Worm (Caenorhabditis elegans): ENCODE data around the gene insc-1.

Gene insc-1

DNA sequence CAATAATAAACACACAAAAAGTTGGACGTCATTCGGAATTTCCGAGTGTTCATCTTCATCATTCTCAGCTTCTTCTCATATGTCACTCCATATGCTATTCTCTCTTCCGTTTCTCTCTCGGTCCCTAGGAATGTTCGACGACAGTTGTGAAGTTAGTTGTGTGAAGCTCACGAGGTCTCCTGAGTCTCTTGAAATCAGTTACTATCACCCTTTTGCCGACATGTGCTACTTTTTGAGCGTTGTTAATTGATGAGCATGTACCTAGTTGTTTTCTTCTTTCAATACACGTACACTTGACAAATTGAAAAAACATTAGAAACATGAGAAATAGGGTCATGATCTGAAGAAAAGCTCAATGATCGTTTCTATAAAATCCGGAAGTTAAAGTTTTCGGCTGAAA, 35.4 kb upstream of the insc-1 start:
- TF ChIP-seq nhr-11 (tag; optimal IDR thresholded peaks at IDR 0.05) = peak; percentile 67
- peak; percentile 21 for TF ChIP-seq snpc-4 (tag; optimal IDR thresholded peaks at IDR 0.05)
- no peak for TF ChIP-seq ama-1 (optimal IDR thresholded peaks at IDR 0.05)
- peak; percentile 20 for TF ChIP-seq nfya-1 (tag; optimal IDR thresholded peaks at IDR 0.05; ENCODE audit: insufficient read depth)
- TF ChIP-seq daf-12 (tag; optimal IDR thresholded peaks at IDR 0.05) = no peak
- no peak for TF ChIP-seq ceh-9 (tag; optimal IDR thresholded peaks at IDR 0.05)
- peak; percentile 79 for TF ChIP-seq unc-62 (GFP tag; optimal IDR thresholded peaks at IDR 0.05)
- TF ChIP-seq jun-1 (tag; optimal IDR thresholded peaks at IDR 0.05) = no peak
- TF ChIP-seq lin-39 (tag; optimal IDR thresholded peaks at IDR 0.05) = peak; percentile 66
- TF ChIP-seq egl-5 (tag; optimal IDR thresholded peaks at IDR 0.05) = peak; percentile 11

DNA sequence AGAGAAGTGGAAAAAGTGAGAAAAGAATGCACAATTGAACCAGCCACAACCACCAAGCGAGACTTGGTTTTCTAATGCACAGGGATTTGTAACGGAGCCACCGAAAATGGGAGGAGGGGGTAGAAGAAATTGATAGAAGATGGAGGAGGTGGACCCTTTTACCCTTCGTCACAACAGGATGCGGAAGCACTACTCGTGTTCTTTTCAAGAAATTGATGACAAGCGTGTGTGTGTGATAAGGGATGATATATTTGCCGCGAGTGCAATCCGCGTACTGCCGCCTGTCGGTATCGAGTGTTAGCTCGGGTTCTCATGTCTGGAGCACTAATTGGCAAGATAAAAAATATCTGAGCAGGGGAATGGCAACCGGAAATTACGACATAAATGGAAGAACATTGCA, 34.8 kb upstream of the insc-1 start, which contains the start of gene F21D12.3:
F21D12.3 (minus strand) TSS at position 101 of the 400 bp plus-strand sequence.
- TF ChIP-seq egl-5 (tag; optimal IDR thresholded peaks at IDR 0.05) (no peak), daf-12 (tag; optimal IDR thresholded peaks at IDR 0.05) (no peak), fos-1 (tag; optimal IDR thresholded peaks at IDR 0.05) (no peak), sea-2 (GFP tag; optimal IDR thresholded peaks at IDR 0.05) (no peak), ama-1 (optimal IDR thresholded peaks at IDR 0.05) (peak; percentile 8)

DNA sequence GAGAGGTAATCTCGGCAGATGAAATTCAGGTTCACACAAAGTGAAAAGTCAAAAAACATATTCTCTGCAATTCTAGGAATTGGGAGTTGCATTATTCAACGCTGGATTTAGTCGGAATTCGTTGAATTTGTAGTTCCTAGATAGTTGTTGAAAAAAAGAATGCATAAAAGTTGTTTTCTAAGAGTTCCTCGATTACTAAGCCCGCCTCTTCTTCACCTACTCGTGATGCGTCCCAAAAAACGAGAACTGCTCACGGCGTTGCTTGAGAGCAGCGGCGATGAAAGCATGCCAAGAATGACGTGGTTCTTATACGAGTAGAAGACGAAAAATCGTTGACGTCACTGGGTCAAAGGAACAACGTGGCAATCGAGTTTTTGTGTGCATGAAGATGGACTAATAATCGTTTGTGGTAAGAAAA, 33.6 kb upstream of the insc-1 start:
- TF ChIP-seq nfya-1 (tag; optimal IDR thresholded peaks at IDR 0.05; ENCODE audit: insufficient read depth) = peak; percentile 37
- peak; percentile 67 for TF ChIP-seq fkh-10 (GFP tag; optimal IDR thresholded peaks at IDR 0.05)
- no peak for TF ChIP-seq daf-12 (tag; optimal IDR thresholded peaks at IDR 0.05)
- TF ChIP-seq lin-39 (tag; optimal IDR thresholded peaks at IDR 0.05) = peak; percentile 37

- TF ChIP-seq daf-12 (tag; optimal IDR thresholded peaks at IDR 0.05) = no peak
- peak; percentile 60 for TF ChIP-seq fkh-10 (GFP tag; optimal IDR thresholded peaks at IDR 0.05)
- no peak for TF ChIP-seq nhr-25 (tag; optimal IDR thresholded peaks at IDR 0.05)
- TF ChIP-seq fos-1 (tag; optimal IDR thresholded peaks at IDR 0.05) = no peak
- TF ChIP-seq sea-2 (GFP tag; optimal IDR thresholded peaks at IDR 0.05) = no peak
- no peak for TF ChIP-seq ceh-9 (tag; optimal IDR thresholded peaks at IDR 0.05)
- TF ChIP-seq nhr-23 (tag; optimal IDR thresholded peaks at IDR 0.05) = no peak
- TF ChIP-seq nhr-67 (tag; optimal IDR thresholded peaks at IDR 0.05) = no peak
Measured at ce11 chrII:7326199-7326598, 32.5 kb upstream of the insc-1 start.

DNA sequence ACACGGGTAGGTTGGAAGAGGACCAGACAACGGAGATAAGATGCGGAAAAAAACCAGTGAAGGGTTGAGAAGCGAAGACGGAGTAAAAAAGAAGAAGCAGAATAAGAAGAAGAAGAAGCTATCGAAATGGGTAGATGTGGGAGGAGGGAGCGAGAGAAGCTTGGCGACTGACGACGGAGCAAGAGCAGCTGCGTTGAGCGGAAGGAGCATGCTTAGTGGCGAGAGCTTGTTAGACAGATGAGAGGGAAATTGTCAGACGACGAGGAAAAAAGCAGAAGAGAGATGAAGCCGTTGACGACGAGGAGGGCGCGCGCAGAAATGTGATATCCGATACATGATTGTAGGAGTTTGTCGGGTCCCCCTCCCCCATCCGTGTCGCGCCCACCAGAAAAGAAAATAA, 31.7 kb upstream of the insc-1 start:
- TF ChIP-seq eor-1 (tag; optimal IDR thresholded peaks at IDR 0.05) (no peak), elt-3 (tag; optimal IDR thresholded peaks at IDR 0.05) (no peak), ama-1 (optimal IDR thresholded peaks at IDR 0.05) (no peak), skn-1 (tag; optimal IDR thresholded peaks at IDR 0.05) (no peak), nfya-1 (tag; optimal IDR thresholded peaks at IDR 0.05; ENCODE audit: insufficient read depth) (peak; percentile 78), egl-27 (tag; optimal IDR thresholded peaks at IDR 0.05) (no peak), lin-39 (tag; optimal IDR thresholded peaks at IDR 0.05) (peak; percentile 77), ceh-28 (tag; optimal IDR thresholded peaks at IDR 0.05) (no peak), nhr-77 (tag; optimal IDR thresholded peaks at IDR 0.05) (no peak), nhr-11 (tag; optimal IDR thresholded peaks at IDR 0.05) (peak; percentile 7), fos-1 (tag; optimal IDR thresholded peaks at IDR 0.05) (no peak), ceh-9 (tag; optimal IDR thresholded peaks at IDR 0.05) (no peak), nhr-43 (tag; optimal IDR thresholded peaks at IDR 0.05; ENCODE audit: poor library complexity, severe bottlenecking) (no peak), elt-1 (tag; optimal IDR thresholded peaks at IDR 0.05) (no peak), lsy-12 (tag; optimal IDR thresholded peaks at IDR 0.05) (peak; percentile 18), R02D3.7 (tag; optimal IDR thresholded peaks at IDR 0.05) (no peak), mml-1 (tag; optimal IDR thresholded peaks at IDR 0.05) (no peak), hmg-11 (tag; optimal IDR thresholded peaks at IDR 0.05) (peak; percentile 30), elt-2 (tag; optimal IDR thresholded peaks at IDR 0.05) (no peak), snpc-4 (tag; optimal IDR thresholded peaks at IDR 0.05) (peak; percentile 16), sea-2 (GFP tag; optimal IDR thresholded peaks at IDR 0.05) (no peak), ztf-4 (tag; optimal IDR thresholded peaks at IDR 0.05) (no peak), nhr-76 (tag; optimal IDR thresholded peaks at IDR 0.05) (no peak), unc-39 (tag; optimal IDR thresholded peaks at IDR 0.05) (no peak), nhr-12 (tag; optimal IDR thresholded peaks at IDR 0.05) (no peak), lin-15B (tag; optimal IDR thresholded peaks at IDR 0.05) (peak; percentile 21), egl-5 (tag; optimal IDR thresholded peaks at IDR 0.05) (peak; percentile 24), unc-62 (GFP tag; optimal IDR thresholded peaks at IDR 0.05) (no peak), tbx-2 (tag; optimal IDR thresholded peaks at IDR 0.05) (peak; percentile 39), nhr-67 (tag; optimal IDR thresholded peaks at IDR 0.05) (no peak), fkh-10 (GFP tag; optimal IDR thresholded peaks at IDR 0.05) (peak; percentile 72), pqm-1 (tag; optimal IDR thresholded peaks at IDR 0.05) (no peak), nhr-23 (tag; optimal IDR thresholded peaks at IDR 0.05) (no peak), ZK546.5 (tag; optimal IDR thresholded peaks at IDR 0.05) (no peak), zag-1 (tag; optimal IDR thresholded peaks at IDR 0.05) (no peak), mdl-1 (tag; optimal IDR thresholded peaks at IDR 0.05) (peak; percentile 22), ceh-82 (tag; optimal IDR thresholded peaks at IDR 0.05) (no peak)

Data from whole organism, L3 larva.